Worm (Caenorhabditis elegans) whole organism, L4 larva: Measurements from ENCODE around the gene agmo-1.

Experiments
- F10B5.3 ChIP-seq: sonication (generic microtip); optimal IDR thresholded peaks from 2 replicates; lab custom pipeline; 2016; ENCODE audit warnings: mild to moderate bottlenecking, missing genetic modification characterization, missing compliant biosample characterization
- F44E2.7 ChIP-seq: fragments of 200-800 bp; sonication (Bioruptor generic); IDR thresholded peaks from 2 replicates; pipeline ENCODE4 v2.1.2; 2022; ENCODE audit warnings: missing genetic modification characterization, missing compliant biosample characterization
- R02D3.7 ChIP-seq: fragments of 150-350 bp; sonication (generic microtip); optimal IDR thresholded peaks from 3 replicates; lab custom pipeline; 2014; ENCODE audit warnings: missing biosample characterization, missing genetic modification characterization
- T20F7.1 ChIP-seq: fragments of 200-800 bp; sonication (Bioruptor generic); optimal IDR thresholded peaks from 2 replicates; lab custom pipeline; 2018; ENCODE audit warnings: mild to moderate bottlenecking, missing genetic modification characterization, missing compliant biosample characterization
- T26A8.4 ChIP-seq: fragments of 200-800 bp; sonication (Bioruptor generic); IDR thresholded peaks from 2 replicates; pipeline ENCODE4 v1.3.6; 2022; ENCODE audit warnings: missing genetic modification characterization, missing compliant biosample characterization
- Y48G9A.11 ChIP-seq: fragments of 200-800 bp; sonication (Bioruptor generic); IDR thresholded peaks from 2 replicates; pipeline ENCODE4 v1.3.6; 2022; ENCODE audit warnings: missing genetic modification reagents, missing genetic modification characterization, missing compliant biosample characterization
- aha-1 ChIP-seq: fragments of 150-350 bp; peaks from one replicate; lab custom pipeline; 2014; ENCODE audit warnings: missing biosample characterization, missing genetic modification characterization
- arid-1 ChIP-seq: fragments of 200-800 bp; sonication (Bioruptor generic); conservative IDR thresholded peaks from 2 replicates; pipeline ENCODE4 v1.3.6; 2022; ENCODE audit warnings: missing genetic modification reagents, missing genetic modification characterization, missing compliant biosample characterization
- ceh-32 ChIP-seq: sonication (generic microtip); optimal IDR thresholded peaks from 2 replicates; lab custom pipeline; 2016; ENCODE audit warnings: mild to moderate bottlenecking, missing genetic modification characterization, missing compliant biosample characterization; ENCODE audit not compliant: poor library complexity
- dve-1 ChIP-seq: sonication (generic microtip); optimal IDR thresholded peaks from 2 replicates; lab custom pipeline; 2017; ENCODE audit warnings: antibody characterized with exemption, mild to moderate bottlenecking, missing genetic modification characterization, missing compliant biosample characterization; ENCODE audit not compliant: insufficient read depth
- egl-27 ChIP-seq: sonication (generic microtip); optimal IDR thresholded peaks from 3 replicates; lab custom pipeline; 2017; ENCODE audit warnings: missing biosample characterization, missing genetic modification reagents, missing genetic modification characterization
- fkh-10 ChIP-seq: fragments of 150-350 bp; optimal IDR thresholded peaks from 2 replicates; lab custom pipeline; 2014; ENCODE audit warnings: missing biosample characterization, missing genetic modification reagents, missing genetic modification characterization
- hlh-11 ChIP-seq: fragments of 200-800 bp; sonication (Bioruptor generic); optimal IDR thresholded peaks from 2 replicates; lab custom pipeline; 2018; ENCODE audit warnings: mild to moderate bottlenecking, missing genetic modification characterization, missing compliant biosample characterization
- jun-1 ChIP-seq: fragments of 150-350 bp; optimal IDR thresholded peaks from 2 replicates; lab custom pipeline; 2014; ENCODE audit warnings: missing biosample characterization, missing genetic modification reagents, missing genetic modification characterization
- lim-7 ChIP-seq: fragments of 200-800 bp; sonication (Bioruptor generic); IDR thresholded peaks from 2 replicates; pipeline ENCODE4 v1.3.6; 2022; ENCODE audit warnings: missing genetic modification characterization, missing compliant biosample characterization
- lin-13 ChIP-seq: fragments of 150-350 bp; optimal IDR thresholded peaks from 2 replicates; lab custom pipeline; 2014; ENCODE audit warnings: missing biosample characterization, missing genetic modification reagents, missing genetic modification characterization
- lin-15B ChIP-seq: fragments of 150-350 bp; sonication (generic microtip); optimal IDR thresholded peaks from 3 replicates; lab custom pipeline; 2014; ENCODE audit warnings: missing biosample characterization, missing genetic modification characterization
- madf-5 ChIP-seq, 2 experiments: fragments of 200-800 bp; sonication (Bioruptor generic); IDR thresholded peaks; 2 replicates each; pipeline ENCODE4 v1.3.6; 2022; ENCODE audit warnings: missing compliant biosample characterization in 2 of 2, missing genetic modification characterization in 2 of 2
- madf-9 ChIP-seq: fragments of 200-800 bp; sonication (Bioruptor generic); conservative IDR thresholded peaks from 2 replicates; pipeline ENCODE4 v1.3.6; 2022; ENCODE audit warnings: missing genetic modification reagents, missing genetic modification characterization, missing compliant biosample characterization
- mdl-1 ChIP-seq, 2 experiments: fragments of 150-350 bp in 1 of 2; sonication (generic microtip) in 1 of 2; optimal IDR thresholded peaks; 2 replicates each; lab custom pipeline; 2014 to 2017; ENCODE audit warnings: missing biosample characterization in 2 of 2, missing genetic modification characterization in 2 of 2
- mxl-3 ChIP-seq: fragments of 200-800 bp; sonication (Bioruptor generic); optimal IDR thresholded peaks from 2 replicates; lab custom pipeline; 2018; ENCODE audit warnings: mild to moderate bottlenecking, missing genetic modification characterization, missing compliant biosample characterization
- nhr-11 ChIP-seq: fragments of 150-350 bp; optimal IDR thresholded peaks from 2 replicates; lab custom pipeline; 2014; ENCODE audit warnings: missing biosample characterization, missing genetic modification characterization
- nhr-237 ChIP-seq: sonication (generic microtip); optimal IDR thresholded peaks from 2 replicates; lab custom pipeline; 2017; ENCODE audit warnings: missing biosample characterization, missing genetic modification characterization
- nhr-42 ChIP-seq: fragments of 200-800 bp; sonication (Bioruptor generic); IDR thresholded peaks from 2 replicates; pipeline ENCODE4 v1.3.6; 2022; ENCODE audit warnings: missing genetic modification characterization, missing compliant biosample characterization
- pha-4 ChIP-seq, 2 experiments: fragments of 150-350 bp in 1 of 2; fragments of 200-800 bp in 1 of 2; sonication (Bioruptor generic) in 1 of 2; IDR thresholded peaks in 1 of 2; optimal IDR thresholded peaks in 1 of 2; 2 replicates each; pipeline versions ENCODE4 v1.3.6 to Lab custom; 2014 to 2022; ENCODE audit warnings: missing genetic modification characterization in 2 of 2, missing genetic modification reagents in 2 of 2, missing biosample characterization in 1 of 2, missing compliant biosample characterization in 1 of 2
- set-16 ChIP-seq: fragments of 200-800 bp; sonication (Bioruptor generic); IDR thresholded peaks from 2 replicates; pipeline ENCODE4 v1.3.6; 2022; ENCODE audit warnings: missing genetic modification reagents, missing genetic modification characterization, missing compliant biosample characterization
- snpc-1.2 ChIP-seq: fragments of 200-800 bp; sonication (Bioruptor generic); IDR thresholded peaks from 2 replicates; pipeline ENCODE4 v1.3.6; 2022; ENCODE audit warnings: missing genetic modification reagents, missing genetic modification characterization, missing compliant biosample characterization
- unc-130 ChIP-seq: sonication (generic microtip); optimal IDR thresholded peaks from 2 replicates; lab custom pipeline; 2016; ENCODE audit warnings: missing genetic modification reagents, missing genetic modification characterization, missing compliant biosample characterization
- unc-62 ChIP-seq, 3 experiments: fragments of 150-350 bp in 1 of 3; sonication (generic microtip); optimal IDR thresholded peaks in 2 of 3; peaks in 1 of 3; 1 replicate in 1 of 3; 2 replicates in 2 of 3; lab custom pipeline; 2014 to 2017; ENCODE audit warnings: missing biosample characterization in 3 of 3, missing genetic modification characterization in 3 of 3, missing genetic modification reagents in 3 of 3, missing genotype in 1 of 3
- zip-2 ChIP-seq: fragments of 150-350 bp; optimal IDR thresholded peaks from 2 replicates; lab custom pipeline; 2014; ENCODE audit warnings: missing biosample characterization, missing genetic modification characterization

Gene agmo-1

ce11 chrIII:12788239-12788638 lies 10.1 kb downstream of the agmo-1 start:
- TF ChIP-seq aha-1 (tag; lab: Kevin White, UChicago): peak; percentile 68
- no peak for TF ChIP-seq F44E2.7 (GFP tag; lab: Robert Waterston, UW)
- TF ChIP-seq nhr-42: no peak
- TF ChIP-seq egl-27 (tag; lab: Kevin White, UChicago): no peak
- TF ChIP-seq snpc-1.2 (GFP tag; lab: Robert Waterston, UW): no peak
- peak; percentile 67 for TF ChIP-seq set-16
- TF ChIP-seq unc-130 (GFP tag; lab: Kevin White, UChicago): no peak
- TF ChIP-seq jun-1 (tag; lab: Kevin White, UChicago): no peak
- TF ChIP-seq Y48G9A.11 (GFP tag; lab: Robert Waterston, UW): no peak

- TF ChIP-seq mxl-3 (GFP tag; lab: Kevin White, UChicago): no peak
- no peak for TF ChIP-seq fkh-10 (GFP tag; lab: Kevin White, UChicago)
Measured at ce11 chrIII:12785427-12785826, 12.9 kb downstream of the agmo-1 start.

- TF ChIP-seq nhr-237 (tag; lab: Kevin White, UChicago): no peak
Measured at ce11 chrIII:12784854-12785253, 13.5 kb downstream of the agmo-1 start, which contains the start of gene lgc-37. Gene lgc-37 (plus strand): TSS chrIII:12785154.

- TF ChIP-seq T20F7.1 (GFP tag; lab: Kevin White, UChicago) (no peak), fkh-10 (GFP tag; lab: Kevin White, UChicago) (peak; percentile 71), F44E2.7 (GFP tag; lab: Robert Waterston, UW) (no peak), T26A8.4 (GFP tag; lab: Robert Waterston, UW) (no peak)
Measured at ce11 chrIII:12783878-12784277, 14.5 kb downstream of the agmo-1 start.

- TF ChIP-seq hlh-11 (tag; lab: Kevin White, UChicago) (no peak), mdl-1 (tag; optimal IDR thresholded peaks at IDR 0.05; lab: Kevin White, UChicago) (no peak), nhr-11 (tag; lab: Kevin White, UChicago) (no peak), pha-4 (GFP tag; IDR thresholded peaks at IDR 0.05; lab: Robert Waterston, UW) (no peak), pha-4 (tag; optimal IDR thresholded peaks at IDR 0.05; lab: Kevin White, UChicago) (no peak), snpc-1.2 (GFP tag; lab: Robert Waterston, UW) (no peak), F10B5.3 (tag; lab: Kevin White, UChicago) (no peak), madf-9 (GFP tag; lab: Robert Waterston, UW) (no peak), lim-7 (GFP tag; lab: Robert Waterston, UW) (no peak), aha-1 (tag; lab: Kevin White, UChicago) (peak; percentile 10), arid-1 (GFP tag; lab: Robert Waterston, UW) (no peak), dve-1 (tag; lab: Kevin White, UChicago) (no peak), R02D3.7 (tag; lab: Kevin White, UChicago) (no peak), Y48G9A.11 (GFP tag; lab: Robert Waterston, UW) (no peak), lin-13 (GFP tag; lab: Kevin White, UChicago) (no peak), madf-5 (GFP tag; IDR thresholded peaks at IDR 0.05; lab: Robert Waterston, UW) (no peak), set-16 (peak; percentile 77), ceh-32 (tag; lab: Kevin White, UChicago) (no peak), lin-15B (no peak)
Measured at ce11 chrIII:12779676-12780337, 18.6 kb downstream of the agmo-1 start, which contains the start of gene gab-1. Gene gab-1 (minus strand): TSS chrIII:12779726.

- peak in 1 of 2 experiments; percentile 56 for TF ChIP-seq unc-62 (GFP tag; optimal IDR thresholded peaks at IDR 0.05 in 1 of 2; lab: Kevin White, UChicago)
- no peak for TF ChIP-seq unc-62 (tag; optimal IDR thresholded peaks at IDR 0.05; lab: Kevin White, UChicago)
- TF ChIP-seq zip-2: no peak
Measured at ce11 chrIII:12773753-12774152, 24.6 kb downstream of the agmo-1 start.
